Worm (Caenorhabditis elegans) whole organism, L1 larva: ENCODE measurements around the gene bbs-2.
"Not testable (repeated sequence)": the region's sequence is repeated elsewhere in the genome, so short reads cannot be mapped to it uniquely, and the experiment has no call there.

Source experiments
- ceh-82 ChIP-seq, 3 experiments: fragments of 150-350 bp in 1 of 3; sonication (generic microtip) in 2 of 3; optimal IDR thresholded peaks; 2 replicates each; lab custom pipeline; 2014 to 2017; ENCODE audit warnings: missing biosample characterization in 3 of 3, missing genetic modification characterization in 3 of 3
- elt-3 ChIP-seq, 6 experiments: fragments of 150-350 bp in 1 of 6; sonication (generic microtip); optimal IDR thresholded peaks; 2 replicates each; lab custom pipeline; 2017 to 2018; ENCODE audit warnings: missing biosample characterization in 6 of 6, missing genetic modification characterization in 6 of 6, inconsistent platforms in 1 of 6
- lin-39 ChIP-seq: fragments of 150-350 bp; optimal IDR thresholded peaks from 2 replicates; lab custom pipeline; 2014; ENCODE audit warnings: missing biosample characterization, missing genetic modification reagents, missing genetic modification characterization
- lir-3 ChIP-seq: sonication (generic microtip); optimal IDR thresholded peaks from 2 replicates; lab custom pipeline; 2016; ENCODE audit warnings: mild to moderate bottlenecking, missing genetic modification characterization, moderate library complexity, missing compliant biosample characterization; ENCODE audit not compliant: poor library complexity
- mdl-1 ChIP-seq, 2 experiments: fragments of 150-350 bp; optimal IDR thresholded peaks; 2 replicates each; lab custom pipeline; 2014 to 2017; ENCODE audit warnings: missing biosample characterization in 2 of 2, missing genetic modification characterization in 2 of 2, inconsistent platforms in 1 of 2
- nhr-237 ChIP-seq: fragments of 150-350 bp; optimal IDR thresholded peaks from 2 replicates; lab custom pipeline; 2014; ENCODE audit warnings: missing biosample characterization, missing genetic modification characterization
- skn-1 ChIP-seq: fragments of 150-350 bp; optimal IDR thresholded peaks from 2 replicates; lab custom pipeline; 2014; ENCODE audit warnings: missing biosample characterization, missing genetic modification characterization
- snpc-4 ChIP-seq: fragments of 150-350 bp; optimal IDR thresholded peaks from 2 replicates; lab custom pipeline; 2014; ENCODE audit warnings: missing biosample characterization, missing genetic modification characterization
- unc-130 ChIP-seq: fragments of 150-350 bp; optimal IDR thresholded peaks from 2 replicates; lab custom pipeline; 2017; ENCODE audit warnings: missing biosample characterization, missing genetic modification characterization, inconsistent platforms

DNA sequence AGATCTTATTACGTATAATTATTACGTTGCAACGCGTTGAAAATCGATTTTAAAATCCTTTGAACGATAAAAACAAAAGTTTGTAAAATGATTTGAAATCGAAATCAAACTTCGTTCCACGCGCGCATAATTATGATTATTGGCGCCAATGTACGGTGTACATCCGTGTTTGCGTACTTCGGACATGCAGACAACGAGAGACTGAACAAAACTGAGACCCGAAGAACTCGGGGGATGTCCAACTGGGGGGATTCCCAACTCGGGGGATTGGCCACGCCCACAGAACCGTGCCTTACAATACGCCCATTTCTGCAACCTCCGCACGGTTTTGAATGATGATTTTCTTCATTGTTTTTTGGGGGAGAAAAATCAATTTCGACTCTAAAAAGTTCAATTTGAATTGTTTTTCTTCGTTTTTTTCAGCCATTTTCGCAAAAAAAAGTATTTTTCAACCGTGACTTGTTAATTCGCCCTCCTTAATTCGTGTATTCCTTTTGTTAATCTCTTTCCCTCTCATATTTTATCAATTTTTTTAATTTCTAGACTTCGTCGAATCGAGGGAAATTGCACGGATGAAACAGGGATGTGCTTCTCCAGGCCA lies 13.2 kb downstream of the bbs-2 start, which contains the start of gene F20D12.12:
- peak in 1 of 6 experiments; percentile 25 for TF ChIP-seq elt-3 (tag; optimal IDR thresholded peaks at IDR 0.05; lab: Kevin White, UChicago)
- TF ChIP-seq nhr-237, snpc-4, lin-39, lir-3 (tag; lab: Kevin White, UChicago): not testable (repeated sequence)
- peak; percentile 17 to 77 (median 32) for TF ChIP-seq ceh-82 (tag; optimal IDR thresholded peaks at IDR 0.05; lab: Kevin White, UChicago)
- peak; percentile 45 for TF ChIP-seq skn-1
- TF ChIP-seq unc-130 (tag; lab: Kevin White, UChicago), result peak; percentile 57
- TF ChIP-seq mdl-1 (tag; optimal IDR thresholded peaks at IDR 0.05; lab: Kevin White, UChicago), result peak in 1 of 2 experiments; percentile 45
